Worm (Caenorhabditis elegans) whole organism, L2 larva: ENCODE data around the gene clec-255.

ENCODE experiments used
- F13H6.1 ChIP-seq: sonication (generic microtip); optimal IDR thresholded peaks from 2 replicates; lab custom pipeline; 2016; ENCODE audit warnings: missing genetic modification characterization, missing compliant biosample characterization
- R02D3.7 ChIP-seq: fragments of 150-350 bp; optimal IDR thresholded peaks from 2 replicates; lab custom pipeline; 2014; ENCODE audit warnings: missing biosample characterization, missing genetic modification characterization
- ZK546.5 ChIP-seq: sonication (generic microtip); optimal IDR thresholded peaks from 2 replicates; lab custom pipeline; 2017; ENCODE audit warnings: missing biosample characterization, missing genetic modification characterization
- alr-1 ChIP-seq: fragments of 150-350 bp; optimal IDR thresholded peaks from 2 replicates; lab custom pipeline; 2014; ENCODE audit warnings: missing biosample characterization, missing genetic modification characterization
- ama-1 ChIP-seq: fragments of 150-350 bp; optimal IDR thresholded peaks from 2 replicates; lab custom pipeline; 2018; ENCODE audit warnings: inconsistent platforms
- blmp-1 ChIP-seq: sonication (generic microtip); optimal IDR thresholded peaks from 2 replicates; lab custom pipeline; 2017; ENCODE audit warnings: missing genetic modification characterization, mild to moderate bottlenecking, missing compliant biosample characterization, antibody characterized with exemption, moderate library complexity; ENCODE audit not compliant: insufficient read depth
- ceh-82 ChIP-seq: fragments of 150-350 bp; optimal IDR thresholded peaks from 2 replicates; lab custom pipeline; 2014; ENCODE audit warnings: missing biosample characterization, missing genetic modification characterization
- crh-2 ChIP-seq: sonication (generic microtip); optimal IDR thresholded peaks from 2 replicates; lab custom pipeline; 2017; ENCODE audit warnings: missing biosample characterization, missing genetic modification characterization
- dmd-4 ChIP-seq: sonication (generic microtip); optimal IDR thresholded peaks from 2 replicates; lab custom pipeline; 2017; ENCODE audit warnings: missing biosample characterization, missing genetic modification characterization
- egl-27 ChIP-seq: sonication (generic microtip); optimal IDR thresholded peaks from 3 replicates; lab custom pipeline; 2017; ENCODE audit warnings: missing biosample characterization, missing genetic modification reagents, missing genetic modification characterization
- elt-1 ChIP-seq: fragments of 150-350 bp; optimal IDR thresholded peaks from 2 replicates; lab custom pipeline; 2014; ENCODE audit warnings: missing biosample characterization, missing genetic modification characterization
- elt-3 ChIP-seq: sonication (generic microtip); optimal IDR thresholded peaks from 2 replicates; lab custom pipeline; 2017; ENCODE audit warnings: missing biosample characterization, missing genetic modification characterization
- fos-1 ChIP-seq: fragments of 150-350 bp; optimal IDR thresholded peaks from 2 replicates; lab custom pipeline; 2014; ENCODE audit warnings: missing biosample characterization, missing genetic modification characterization
- gmeb-1 ChIP-seq: fragments of 150-350 bp; optimal IDR thresholded peaks from 2 replicates; lab custom pipeline; 2014; ENCODE audit warnings: missing biosample characterization, missing genetic modification characterization
- lin-11 ChIP-seq: fragments of 150-350 bp; sonication (generic microtip); optimal IDR thresholded peaks from 2 replicates; lab custom pipeline; 2014; ENCODE audit warnings: missing biosample characterization, missing genetic modification characterization, inconsistent platforms, mixed read lengths
- lin-13 ChIP-seq: fragments of 150-350 bp; optimal IDR thresholded peaks from 2 replicates; lab custom pipeline; 2014; ENCODE audit warnings: missing biosample characterization, missing genetic modification reagents, missing genetic modification characterization
- lin-39 ChIP-seq: fragments of 150-350 bp; optimal IDR thresholded peaks from 2 replicates; lab custom pipeline; 2014; ENCODE audit warnings: missing biosample characterization, missing genetic modification reagents, missing genetic modification characterization
- lsy-2 ChIP-seq, 2 experiments: fragments of 150-350 bp in 1 of 2; sonication (generic microtip) in 1 of 2; optimal IDR thresholded peaks; 2 replicates each; lab custom pipeline; 2014 to 2017; ENCODE audit warnings: missing biosample characterization in 2 of 2, missing genetic modification characterization in 2 of 2
- mab-5 ChIP-seq: fragments of 150-350 bp; optimal IDR thresholded peaks from 2 replicates; lab custom pipeline; 2014; ENCODE audit warnings: missing biosample characterization, missing genetic modification characterization
- mbf-1 ChIP-seq: sonication (generic microtip); optimal IDR thresholded peaks from 2 replicates; lab custom pipeline; 2017; ENCODE audit warnings: missing biosample characterization, missing genetic modification characterization
- nhr-11 ChIP-seq: fragments of 150-350 bp; optimal IDR thresholded peaks from 2 replicates; lab custom pipeline; 2014; ENCODE audit warnings: missing biosample characterization, missing genetic modification characterization
- nhr-12 ChIP-seq: fragments of 150-350 bp; optimal IDR thresholded peaks from 2 replicates; lab custom pipeline; 2014; ENCODE audit warnings: missing biosample characterization, missing genetic modification characterization
- nhr-237 ChIP-seq: fragments of 150-350 bp; optimal IDR thresholded peaks from 2 replicates; lab custom pipeline; 2014; ENCODE audit warnings: missing biosample characterization, missing genetic modification characterization
- nhr-25 ChIP-seq: fragments of 150-350 bp; sonication (generic microtip); optimal IDR thresholded peaks from 3 replicates; lab custom pipeline; 2014; ENCODE audit warnings: missing biosample characterization, missing genetic modification characterization
- nhr-6 ChIP-seq: fragments of 150-350 bp; optimal IDR thresholded peaks from 2 replicates; lab custom pipeline; 2014; ENCODE audit warnings: missing biosample characterization, missing genetic modification characterization
- peb-1 ChIP-seq: fragments of 150-350 bp; optimal IDR thresholded peaks from 2 replicates; lab custom pipeline; 2014; ENCODE audit warnings: missing biosample characterization, missing genetic modification characterization
- sem-4 ChIP-seq: fragments of 150-350 bp; optimal IDR thresholded peaks from 2 replicates; lab custom pipeline; 2014; ENCODE audit warnings: missing biosample characterization, missing genetic modification reagents, missing genetic modification characterization
- skn-1 ChIP-seq: sonication (generic microtip); optimal IDR thresholded peaks from 2 replicates; lab custom pipeline; 2017; ENCODE audit warnings: missing biosample characterization, missing genetic modification characterization
- sma-9 ChIP-seq, 2 experiments: fragments of 150-350 bp in 1 of 2; sonication (generic microtip) in 1 of 2; optimal IDR thresholded peaks; 2 replicates each; lab custom pipeline; 2014 to 2016; ENCODE audit warnings: missing genetic modification characterization in 2 of 2, mild to moderate bottlenecking in 1 of 2, missing biosample characterization in 1 of 2, missing compliant biosample characterization in 1 of 2, missing genetic modification reagents in 1 of 2, moderate library complexity in 1 of 2
- snpc-4 ChIP-seq: fragments of 150-350 bp; optimal IDR thresholded peaks from 2 replicates; lab custom pipeline; 2014; ENCODE audit warnings: missing biosample characterization, missing genetic modification characterization
- unc-55 ChIP-seq: fragments of 150-350 bp; sonication (generic microtip); optimal IDR thresholded peaks from 3 replicates; lab custom pipeline; 2014; ENCODE audit warnings: missing biosample characterization, missing genetic modification reagents, missing genetic modification characterization
- unc-62 ChIP-seq: fragments of 150-350 bp; optimal IDR thresholded peaks from 2 replicates; lab custom pipeline; 2014; ENCODE audit warnings: missing biosample characterization, missing genetic modification reagents, missing genetic modification characterization
- zag-1 ChIP-seq: fragments of 150-350 bp; optimal IDR thresholded peaks from 2 replicates; lab custom pipeline; 2014; ENCODE audit warnings: missing biosample characterization, missing genetic modification characterization
- ztf-11 ChIP-seq: sonication (generic microtip); optimal IDR thresholded peaks from 2 replicates; lab custom pipeline; 2017; ENCODE audit warnings: missing biosample characterization, missing genetic modification characterization

clec-255 gene

DNA sequence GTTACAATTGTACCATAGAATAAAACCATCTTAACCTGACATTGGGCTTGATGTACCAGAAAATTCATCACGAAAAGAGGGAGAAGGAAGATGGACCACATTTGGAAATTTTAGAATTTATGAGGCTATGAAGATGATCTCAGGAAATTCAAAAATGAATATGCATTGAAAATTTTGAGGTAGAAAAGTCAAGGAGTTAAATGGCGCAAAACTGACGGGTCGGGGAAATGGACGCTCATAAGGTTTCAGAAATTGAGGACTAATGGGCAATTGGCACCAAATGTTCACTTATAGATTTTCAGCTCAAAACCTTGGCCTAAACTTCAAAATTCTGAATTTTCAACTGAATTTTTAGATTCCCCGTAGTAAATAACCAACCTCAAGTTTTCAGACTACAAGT lies at the start of gene clec-255:
Gene clec-255 (minus strand): TSS at position 101 of the 400 bp plus-strand sequence.
- no peak for TF ChIP-seq peb-1 (tag; lab: Kevin White, UChicago)
- no peak for TF ChIP-seq unc-55 (GFP tag; lab: Kevin White, UChicago)
- TF ChIP-seq nhr-12 (tag; lab: Kevin White, UChicago): no peak
- TF ChIP-seq egl-27: no peak
- TF ChIP-seq sma-9 (GFP tag; optimal IDR thresholded peaks at IDR 0.05; lab: Kevin White, UChicago): no peak
- no peak for TF ChIP-seq sma-9 (tag; optimal IDR thresholded peaks at IDR 0.05; lab: Kevin White, UChicago)
- TF ChIP-seq nhr-25 (tag; lab: Kevin White, UChicago): no peak
- no peak for TF ChIP-seq lin-13 (GFP tag; lab: Kevin White, UChicago)
- no peak for TF ChIP-seq dmd-4 (tag; lab: Kevin White, UChicago)

- TF ChIP-seq zag-1 (no peak), ZK546.5 (no peak), snpc-4 (tag; lab: Kevin White, UChicago) (no peak), nhr-11 (tag; lab: Kevin White, UChicago) (no peak), elt-3 (tag; lab: Kevin White, UChicago) (no peak), nhr-25 (tag; lab: Kevin White, UChicago) (no peak), R02D3.7 (tag; lab: Kevin White, UChicago) (no peak), sem-4 (tag; lab: Kevin White, UChicago) (no peak), ceh-82 (tag; lab: Kevin White, UChicago) (no peak), ztf-11 (no peak), nhr-12 (tag; lab: Kevin White, UChicago) (no peak), nhr-6 (no peak), sma-9 (GFP tag; optimal IDR thresholded peaks at IDR 0.05; lab: Kevin White, UChicago) (no peak), sma-9 (tag; optimal IDR thresholded peaks at IDR 0.05; lab: Kevin White, UChicago) (no peak), crh-2 (no peak)
- TF ChIP-seq, all 48 proteins: peak for 0
Measured at ce11 chrV:18819643-18820042, 49.1 kb upstream of the clec-255 start, which contains the start of gene ncs-5. TSS of gene ncs-5 (plus strand) at chrV:18819766.

- no peak for TF ChIP-seq mab-5 (tag; lab: Kevin White, UChicago)
- TF ChIP-seq fos-1: no peak
- TF ChIP-seq ceh-82 (tag; lab: Kevin White, UChicago): no peak
- TF ChIP-seq ama-1 (lab: Kevin White, UChicago): no peak
- no peak for TF ChIP-seq lin-13 (GFP tag; lab: Kevin White, UChicago)
Measured at ce11 chrV:18811360-18811759, 40.8 kb upstream of the clec-255 start, which contains the start of gene C54E10.7. TSS of gene C54E10.7 (plus strand) at chrV:18811660.

ce11 chrV:18810705-18811104 lies 40.2 kb upstream of the clec-255 start, which contains the start of gene C54E10.3:
TSS of gene C54E10.3 (plus strand) at chrV:18811005.
- TF ChIP-seq ama-1 (lab: Kevin White, UChicago) (no peak), nhr-12 (tag; lab: Kevin White, UChicago) (no peak), blmp-1 (tag; lab: Kevin White, UChicago) (no peak), unc-62 (GFP tag; lab: Kevin White, UChicago) (no peak), gmeb-1 (tag; lab: Kevin White, UChicago) (no peak), elt-1 (no peak), unc-55 (GFP tag; lab: Kevin White, UChicago) (no peak), nhr-237 (tag; lab: Kevin White, UChicago) (no peak), nhr-11 (tag; lab: Kevin White, UChicago) (no peak), F13H6.1 (tag; lab: Kevin White, UChicago) (no peak), lin-39 (tag; lab: Kevin White, UChicago) (no peak), alr-1 (no peak), snpc-4 (tag; lab: Kevin White, UChicago) (no peak), R02D3.7 (tag; lab: Kevin White, UChicago) (no peak), skn-1 (tag; lab: Kevin White, UChicago) (no peak), lin-11 (tag; lab: Kevin White, UChicago) (no peak), mab-5 (tag; lab: Kevin White, UChicago) (no peak), elt-3 (tag; lab: Kevin White, UChicago) (no peak), zag-1 (no peak), sma-9 (GFP tag; optimal IDR thresholded peaks at IDR 0.05; lab: Kevin White, UChicago) (no peak), sma-9 (tag; optimal IDR thresholded peaks at IDR 0.05; lab: Kevin White, UChicago) (no peak)

DNA sequence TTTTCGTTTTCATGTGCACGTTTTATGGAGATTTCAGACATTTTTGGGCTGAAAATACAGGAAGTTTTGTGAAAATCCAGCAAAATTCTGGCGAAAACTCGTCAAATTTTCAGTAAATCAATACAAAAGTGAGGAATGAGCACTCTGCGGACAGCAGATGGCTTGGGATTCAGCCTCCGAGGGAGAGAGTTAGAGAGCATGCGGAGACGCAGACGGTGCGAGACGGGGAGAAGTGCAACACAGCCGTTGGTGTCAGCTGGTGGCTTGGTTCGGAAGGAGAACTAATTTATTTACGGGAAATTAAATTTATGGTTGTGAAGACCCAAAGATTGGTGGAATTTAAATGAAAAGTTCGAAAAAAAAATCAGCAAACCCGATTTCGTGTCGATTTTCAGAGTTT lies 38.1 kb upstream of the clec-255 start, which contains the start of gene C54E10.6:
Gene C54E10.6 (minus strand): TSS at position 109 of the 400 bp plus-strand sequence.
- TF ChIP-seq lin-11 (tag; lab: Kevin White, UChicago): peak; percentile 2
- no peak for TF ChIP-seq lin-13 (GFP tag; lab: Kevin White, UChicago)
- no peak for TF ChIP-seq sem-4 (tag; lab: Kevin White, UChicago)
- peak in 1 of 2 experiments; percentile 8 for TF ChIP-seq lsy-2 (tag; optimal IDR thresholded peaks at IDR 0.05; lab: Kevin White, UChicago)
- TF ChIP-seq mbf-1: no peak
- no peak for TF ChIP-seq unc-62 (GFP tag; lab: Kevin White, UChicago)
- peak; percentile 13 for TF ChIP-seq sma-9 (GFP tag; optimal IDR thresholded peaks at IDR 0.05; lab: Kevin White, UChicago)
- no peak for TF ChIP-seq sma-9 (tag; optimal IDR thresholded peaks at IDR 0.05; lab: Kevin White, UChicago)
- peak; percentile 21 for TF ChIP-seq unc-55 (GFP tag; lab: Kevin White, UChicago)
- TF ChIP-seq, all 48 proteins: peak for 4
